Fruit fly (Drosophila melanogaster) whole organism, pupa: ENCODE measurements around the gene Trpgamma.

ENCODE experiments used
- CG12605 ChIP-seq: fragments of 200-800 bp; sonication (Bioruptor generic); IDR thresholded peaks from 2 replicates; pipeline ENCODE4 v1.3.6; 2022; ENCODE audit warnings: missing biosample characterization, missing genetic modification characterization
- CG13204 ChIP-seq: fragments of 200-800 bp; sonication (Bioruptor generic); optimal IDR thresholded peaks from 2 replicates; lab custom pipeline; 2018; ENCODE audit warnings: missing biosample characterization, mild to moderate bottlenecking, missing genetic modification characterization, moderate library complexity
- CG8159 ChIP-seq: fragments of 200-800 bp; sonication (Bioruptor generic); optimal IDR thresholded peaks from 3 replicates; lab custom pipeline; 2018; ENCODE audit warnings: missing biosample characterization, mild to moderate bottlenecking, missing genetic modification characterization, moderate library complexity
- Pif1A ChIP-seq: fragments of 200-800 bp; sonication (Bioruptor generic); optimal IDR thresholded peaks from 3 replicates; lab custom pipeline; 2016; ENCODE audit warnings: missing biosample characterization, missing genetic modification characterization

dm6 chr2L:16647773-16648172 is 28.7 kb downstream of the Trpgamma start:
- TF ChIP-seq CG8159 (tag; lab: Kevin White, UChicago) = peak; percentile 50
- TF ChIP-seq CG12605 (GFP tag; lab: Robert Waterston, UW) = no peak
- peak; percentile 54 for TF ChIP-seq Pif1A (GFP tag; lab: Kevin White, UChicago)
- no peak for TF ChIP-seq CG13204 (GFP tag; lab: Kevin White, UChicago)
